Fruit fly (Drosophila melanogaster): ENCODE data around the gene CG5645.
A peak's percentile ranks its signal among the peaks of the same experiment; 100 is the strongest.

CG5645 gene

DNA sequence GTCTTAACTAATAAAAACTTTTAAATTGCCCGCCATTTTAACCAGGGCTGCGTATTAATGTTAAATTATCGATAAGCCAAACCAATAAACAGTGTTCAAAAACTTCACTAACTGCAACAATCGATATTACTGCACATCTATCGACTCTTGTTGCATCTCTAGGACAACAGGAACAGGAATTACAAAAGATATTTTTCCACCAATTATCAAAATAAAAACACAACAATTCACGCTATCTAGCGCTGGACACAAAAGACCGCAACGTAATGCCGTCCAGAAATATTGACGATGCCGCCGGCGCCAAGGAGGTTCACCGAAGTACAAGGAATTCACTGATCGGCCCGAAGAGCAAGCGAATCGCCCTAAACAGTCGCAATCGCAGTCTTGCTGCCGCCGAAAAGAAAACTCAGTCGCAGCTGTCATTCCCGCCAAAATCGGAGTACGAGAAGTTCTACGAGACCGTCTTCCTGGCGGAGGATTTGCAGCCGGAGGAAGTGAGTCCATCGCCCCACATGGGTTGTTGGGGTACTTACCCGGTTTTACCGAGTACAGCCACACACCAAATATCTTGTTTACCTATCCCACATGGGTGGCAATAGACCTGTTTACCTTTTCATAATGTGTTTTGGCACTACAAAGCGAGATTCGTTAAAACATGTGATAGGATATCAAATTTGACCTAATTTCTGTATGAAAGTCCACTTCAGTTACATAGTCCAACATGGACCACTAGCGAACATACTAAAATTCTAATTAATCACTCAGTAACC lies 20.4 kb downstream of the CG5645 start, which contains the start of gene vers (continued):
- no peak for TF ChIP-seq CG1602 (GFP tag; optimal IDR thresholded peaks at IDR 0.05)
- no peak for TF ChIP-seq ftz-f1 (GFP tag; optimal IDR thresholded peaks at IDR 0.05)
- no peak for TF ChIP-seq CG9437 (GFP tag; optimal IDR thresholded peaks at IDR 0.05)
- TF ChIP-seq gce (GFP tag; IDR thresholded peaks at IDR 0.05): no peak
- TF ChIP-seq CG3407 (GFP tag; optimal IDR thresholded peaks at IDR 0.05): no peak
- TF ChIP-seq CG3163 (GFP tag; optimal IDR thresholded peaks at IDR 0.05): no peak
- peak; percentile 64; the same call in 1 of the 2 replicates for TF ChIP-seq CG14014 (GFP tag; IDR thresholded peaks at IDR 0.05)
- TF ChIP-seq CG9797 (GFP tag; optimal IDR thresholded peaks at IDR 0.05): no peak
- TF ChIP-seq kni (GFP tag; optimal IDR thresholded peaks at IDR 0.05): no peak
- TF ChIP-seq Dfd (GFP tag; optimal IDR thresholded peaks at IDR 0.05): no peak
- 0 out of 2 replicates have a peak, but pooled peaks have one; percentile 36 for TF ChIP-seq CG11247 (GFP tag; IDR thresholded peaks at IDR 0.05)
- TF ChIP-seq CG9215 (GFP tag; IDR thresholded peaks at IDR 0.05): no peak
- no peak for TF ChIP-seq toy (GFP tag; IDR thresholded peaks at IDR 0.05)
- no peak for TF ChIP-seq CG15696 (tag; optimal IDR thresholded peaks at IDR 0.05)
- no peak for TF ChIP-seq Dek (tag; optimal IDR thresholded peaks at IDR 0.05)
- TF ChIP-seq tna (GFP tag; IDR thresholded peaks at IDR 0.05; ENCODE audit: partially characterized antibody): peak; percentile 83
- TF ChIP-seq CG6683 (GFP tag; optimal IDR thresholded peaks at IDR 0.05): no peak
- TF ChIP-seq sens (GFP tag): peak; percentile 78
- TF ChIP-seq Myb (GFP tag; optimal IDR thresholded peaks at IDR 0.05): peak; percentile 14
- TF ChIP-seq CG13424 (tag; optimal IDR thresholded peaks at IDR 0.05): no peak
- no peak for TF ChIP-seq crc (GFP tag; optimal IDR thresholded peaks at IDR 0.05)
- no peak for TF ChIP-seq ewg (GFP tag; optimal IDR thresholded peaks at IDR 0.05)
- TF ChIP-seq Hmx (GFP tag; optimal IDR thresholded peaks at IDR 0.05): no peak
- peak; percentile 95 for TF ChIP-seq Opbp (GFP tag; IDR thresholded peaks at IDR 0.05; ENCODE audit: partially characterized antibody)
- TF ChIP-seq CG12769 (tag; optimal IDR thresholded peaks at IDR 0.05): no peak
- no peak for TF ChIP-seq Hmr (GFP tag; optimal IDR thresholded peaks at IDR 0.05)
- TF ChIP-seq GATAe (GFP tag; conservative IDR thresholded peaks at IDR 0.05): no peak
- no peak for TF ChIP-seq CG1529 (GFP tag; optimal IDR thresholded peaks at IDR 0.05)
- TF ChIP-seq Doc3 (GFP tag; IDR thresholded peaks at IDR 0.05; ENCODE audit: partially characterized antibody): peak; percentile 91
- TF ChIP-seq MBD-R2 (GFP tag; IDR thresholded peaks at IDR 0.05): peak; percentile 73
- TF ChIP-seq fd102C (GFP tag; optimal IDR thresholded peaks at IDR 0.05): no peak
- no peak for TF ChIP-seq NC2β (GFP tag; optimal IDR thresholded peaks at IDR 0.05)
- TF ChIP-seq slbo (GFP tag; IDR thresholded peaks at IDR 0.05): peak; percentile 58
- TF ChIP-seq emc (GFP tag; optimal IDR thresholded peaks at IDR 0.05): no peak
- no peak for TF ChIP-seq cas (GFP tag; IDR thresholded peaks at IDR 0.05)
- TF ChIP-seq Kr (GFP tag; optimal IDR thresholded peaks at IDR 0.05): no peak
- no peak for TF ChIP-seq CG9727 (GFP tag; optimal IDR thresholded peaks at IDR 0.05)
- TF ChIP-seq Xrp1 (GFP tag; IDR thresholded peaks at IDR 0.05): peak; percentile 32; the same call in 1 of the 2 replicates
- peak; percentile 14 for TF ChIP-seq CoRest (tag; optimal IDR thresholded peaks at IDR 0.05)
- TF ChIP-seq otp (GFP tag; IDR thresholded peaks at IDR 0.05): no peak; the same call in 2 of the 3 replicates
- no peak for TF ChIP-seq H15 (GFP tag; IDR thresholded peaks at IDR 0.05)
- TF ChIP-seq dmrt99B (tag; optimal IDR thresholded peaks at IDR 0.05): no peak
- TF ChIP-seq oc (tag; optimal IDR thresholded peaks at IDR 0.05): no peak
- no peak for TF ChIP-seq jing (GFP tag; optimal IDR thresholded peaks at IDR 0.05)
- no peak for TF ChIP-seq CG15073 (GFP tag; optimal IDR thresholded peaks at IDR 0.05)
- TF ChIP-seq CG2678 (tag; optimal IDR thresholded peaks at IDR 0.05): no peak
- TF ChIP-seq Doc2 (GFP tag; IDR thresholded peaks at IDR 0.05): no peak
- no peak for TF ChIP-seq NC2α (GFP tag; optimal IDR thresholded peaks at IDR 0.05)
- no peak for TF ChIP-seq crp (GFP tag; optimal IDR thresholded peaks at IDR 0.05)
- TF ChIP-seq kah (GFP tag; optimal IDR thresholded peaks at IDR 0.05): no peak
